Fruit fly (Drosophila melanogaster): ENCODE measurements around the gene Sgs3.
A peak's percentile ranks its signal among the peaks of the same experiment; 100 is the strongest.

The Sgs3 gene

DNA sequence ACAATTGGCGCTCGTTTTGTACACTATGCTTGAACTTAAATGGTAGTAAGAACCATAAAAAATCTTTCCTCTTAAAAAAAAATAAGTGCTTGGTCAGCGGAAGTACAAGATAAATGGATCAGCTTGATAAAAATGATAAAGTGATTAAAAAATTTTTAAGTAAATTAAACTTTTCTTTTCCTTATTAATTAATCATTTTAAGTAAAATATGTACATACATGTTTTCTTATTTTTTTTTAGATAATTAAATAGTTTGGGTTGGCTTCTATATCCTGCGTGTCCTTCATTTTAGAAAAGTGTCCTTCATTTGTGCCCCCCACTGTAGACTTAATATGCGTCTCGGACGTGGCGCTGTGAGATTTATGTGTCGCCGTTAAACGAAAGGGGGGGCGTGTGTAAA, 44.6 kb downstream of the Sgs3 start (continued):
- TF ChIP-seq pho (GFP tag; optimal IDR thresholded peaks at IDR 0.05) (peak; percentile 7), lmd (GFP tag; IDR thresholded peaks at IDR 0.05) (peak; percentile 18; the same call in 1 of the 2 replicates), CG11093 (GFP tag; IDR thresholded peaks at IDR 0.05) (no peak), PHDP (tag; optimal IDR thresholded peaks at IDR 0.05) (peak; percentile 52), CG13424 (tag; optimal IDR thresholded peaks at IDR 0.05) (no peak), CG3838 (GFP tag; optimal IDR thresholded peaks at IDR 0.05) (no peak), insv (GFP tag; optimal IDR thresholded peaks at IDR 0.05) (no peak), CG7556 (GFP tag; optimal IDR thresholded peaks at IDR 0.05) (peak; percentile 75), croc (GFP tag; conservative IDR thresholded peaks at IDR 0.05) (no peak), GATAe (GFP tag; conservative IDR thresholded peaks at IDR 0.05) (no peak), ro (GFP tag; IDR thresholded peaks at IDR 0.05) (no peak), Six4 (GFP tag; optimal IDR thresholded peaks at IDR 0.05) (no peak), CG3847 (GFP tag; IDR thresholded peaks at IDR 0.05) (0 out of 2 replicates have a peak, but pooled peaks have one; percentile 13), Nf-YC (tag; optimal IDR thresholded peaks at IDR 0.05) (no peak), dati (GFP tag; IDR thresholded peaks at IDR 0.05) (no peak), CG34422 (GFP tag; IDR thresholded peaks at IDR 0.05) (no peak), CG15269 (tag; optimal IDR thresholded peaks at IDR 0.05) (peak; percentile 8), CG8290 (GFP tag; optimal IDR thresholded peaks at IDR 0.05) (no peak), CG8290 (tag; optimal IDR thresholded peaks at IDR 0.05) (peak in 1 of 2 experiments; percentile 2), CG7745 (tag; optimal IDR thresholded peaks at IDR 0.05) (no peak), lov (optimal IDR thresholded peaks at IDR 0.05) (no peak), lov (GFP tag; IDR thresholded peaks at IDR 0.05) (no peak), CG2116 (GFP tag; optimal IDR thresholded peaks at IDR 0.05) (no peak), CG5245 (GFP tag; optimal IDR thresholded peaks at IDR 0.05) (no peak), trh (GFP tag; optimal IDR thresholded peaks at IDR 0.05) (no peak), run (tag; optimal IDR thresholded peaks at IDR 0.05) (no peak), schlank (tag; optimal IDR thresholded peaks at IDR 0.05) (no peak), mld (GFP tag; IDR thresholded peaks at IDR 0.05; ENCODE audit: partially characterized antibody) (no peak), z (GFP tag; IDR thresholded peaks at IDR 0.05) (no peak), Oaz (GFP tag; IDR thresholded peaks at IDR 0.05) (no peak), chif (GFP tag; optimal IDR thresholded peaks at IDR 0.05) (no peak), tll (GFP tag; optimal IDR thresholded peaks at IDR 0.05) (no peak), Hr51 (GFP tag; optimal IDR thresholded peaks at IDR 0.05) (peak in 1 of 2 experiments; percentile 38), psq (GFP tag; optimal IDR thresholded peaks at IDR 0.05) (no peak), Hr78 (GFP tag; optimal IDR thresholded peaks at IDR 0.05) (no peak), odd (GFP tag; optimal IDR thresholded peaks at IDR 0.05) (no peak), CG8924 (tag; optimal IDR thresholded peaks at IDR 0.05) (no peak), CG8944 (GFP tag; optimal IDR thresholded peaks at IDR 0.05) (no peak), CG10543 (GFP tag; optimal IDR thresholded peaks at IDR 0.05) (no peak), Sox100B (GFP tag; optimal IDR thresholded peaks at IDR 0.05) (peak; percentile 15), jigr1 (GFP tag; IDR thresholded peaks at IDR 0.05) (no peak), Stat92E (GFP tag; optimal IDR thresholded peaks at IDR 0.05) (no peak), shn (GFP tag; optimal IDR thresholded peaks at IDR 0.05) (no peak), CG10959 (GFP tag; IDR thresholded peaks at IDR 0.05) (no peak), CG12104 (GFP tag; optimal IDR thresholded peaks at IDR 0.05) (no peak), Abd-B (GFP tag; optimal IDR thresholded peaks at IDR 0.05) (no peak), pan (optimal IDR thresholded peaks at IDR 0.05) (no peak), pan (GFP tag; optimal IDR thresholded peaks at IDR 0.05 in 1 of 2, IDR thresholded peaks at IDR 0.05 in 1 of 2) (peak in 1 of 2 experiments; percentile 20), CG17385 (GFP tag; optimal IDR thresholded peaks at IDR 0.05) (peak; percentile 19), Hmr (GFP tag; optimal IDR thresholded peaks at IDR 0.05) (peak; percentile 64), lab (GFP tag; optimal IDR thresholded peaks at IDR 0.05) (peak; percentile 54)

Measured in whole organism, embryonic.